Worm (Caenorhabditis elegans): Measurements from ENCODE around the gene dylt-3.

- TF ChIP-seq klf-2 (GFP tag; conservative IDR thresholded peaks at IDR 0.05), result no peak
- TF ChIP-seq ref-1 (GFP tag; conservative IDR thresholded peaks at IDR 0.05), result no peak
- TF ChIP-seq flt-1 (GFP tag; IDR thresholded peaks at IDR 0.05), result no peak
- TF ChIP-seq tab-1 (GFP tag; IDR thresholded peaks at IDR 0.05), result no peak
- no peak for TF ChIP-seq ztf-23 (GFP tag; IDR thresholded peaks at IDR 0.05)
- no peak for TF ChIP-seq med-1 (GFP tag; optimal IDR thresholded peaks at IDR 0.05; ENCODE audit: insufficient read depth)
- no peak for TF ChIP-seq cog-1 (tag; optimal IDR thresholded peaks at IDR 0.05)
- TF ChIP-seq ztf-29 (GFP tag; IDR thresholded peaks at IDR 0.05), result no peak
- no peak for TF ChIP-seq T22C8.4 (GFP tag; IDR thresholded peaks at IDR 0.05)
These were observed 41.0 kb downstream of the dylt-3 start, which contains the start of gene dab-1 for ce11 chrII:8222309-8223065.

All from whole organism, midembryonic.